Worm (Caenorhabditis elegans): ENCODE measurements around the gene W04E12.2.
A peak's percentile ranks its signal among the peaks of the same experiment; 100 is the strongest.

W04E12.2 gene

DNA sequence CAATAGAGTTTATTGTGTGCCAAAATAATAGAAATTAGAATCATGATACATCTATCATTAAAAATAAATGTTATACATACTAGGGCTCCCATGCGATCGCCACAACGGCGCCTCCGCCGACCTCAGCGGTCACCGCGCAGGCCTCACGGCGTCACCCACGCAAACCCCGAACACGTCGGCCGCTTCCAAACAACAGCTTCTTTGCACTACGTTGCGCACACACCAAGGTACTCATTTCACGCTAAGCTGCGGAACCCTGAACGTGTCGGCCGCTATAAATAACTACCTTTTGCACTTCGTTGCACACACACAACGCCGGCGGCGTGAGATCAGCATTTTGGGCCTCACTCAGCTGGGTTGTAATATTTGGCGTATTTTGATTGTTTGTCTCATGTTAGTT, 18.3 kb upstream of the W04E12.2 start:
- TF ChIP-seq nhr-23 (tag; optimal IDR thresholded peaks at IDR 0.05) (no peak), unc-62 (GFP tag; optimal IDR thresholded peaks at IDR 0.05) (no peak)

- no peak for TF ChIP-seq alr-1 (tag; optimal IDR thresholded peaks at IDR 0.05)
- TF ChIP-seq mdl-1 (tag; optimal IDR thresholded peaks at IDR 0.05), result no peak
- TF ChIP-seq ztf-4 (tag; optimal IDR thresholded peaks at IDR 0.05), result no peak
- TF ChIP-seq unc-62 (GFP tag; optimal IDR thresholded peaks at IDR 0.05), result no peak
- no peak for TF ChIP-seq nhr-25 (tag; optimal IDR thresholded peaks at IDR 0.05)
- no peak for TF ChIP-seq lin-39 (tag; optimal IDR thresholded peaks at IDR 0.05)
- TF ChIP-seq ztf-11 (tag; optimal IDR thresholded peaks at IDR 0.05), result no peak
- no peak for TF ChIP-seq nhr-10 (tag; optimal IDR thresholded peaks at IDR 0.05)
- TF ChIP-seq egl-27 (tag; optimal IDR thresholded peaks at IDR 0.05), result no peak
- TF ChIP-seq nhr-23 (tag; optimal IDR thresholded peaks at IDR 0.05), result no peak
- TF ChIP-seq fos-1 (tag; optimal IDR thresholded peaks at IDR 0.05), result no peak
These were observed 15.3 kb upstream of the W04E12.2 start, which contains the start of gene W04E12.9 for ce11 chrV:19756253-19756652. TSS of gene W04E12.9 (plus strand) at chrV:19756553.

DNA sequence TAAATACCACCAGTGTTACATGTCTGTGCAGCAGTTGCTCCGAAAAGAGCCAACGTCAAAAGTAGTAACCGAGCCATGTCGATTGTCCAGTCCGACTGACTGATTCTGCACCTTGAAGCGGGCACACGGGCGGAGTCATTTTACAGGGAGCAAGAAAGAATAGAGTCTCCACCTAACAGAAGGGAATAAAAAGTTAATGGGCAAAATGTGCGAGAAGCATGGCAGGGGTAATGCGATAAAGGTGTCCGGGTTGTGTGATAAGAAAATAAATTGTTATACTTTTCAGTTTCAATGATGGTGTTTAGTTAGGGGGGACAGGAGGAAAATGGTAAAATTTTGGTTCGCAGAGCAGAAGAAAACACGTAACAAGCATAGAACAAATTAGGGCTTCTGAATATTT, 14.3 kb upstream of the W04E12.2 start, which contains the start of gene clec-50:
clec-50 (minus strand) TSS at position 109 of the 400 bp plus-strand sequence.
- TF ChIP-seq crh-2 (tag; optimal IDR thresholded peaks at IDR 0.05), result peak; percentile 10
- TF ChIP-seq C34F6.9 (tag; optimal IDR thresholded peaks at IDR 0.05), result no peak
- peak; percentile 90 for TF ChIP-seq fos-1 (tag; optimal IDR thresholded peaks at IDR 0.05)
- TF ChIP-seq Y55F3AM.14 (GFP tag; optimal IDR thresholded peaks at IDR 0.05), result no peak
- no peak for TF ChIP-seq nhr-129 (tag; optimal IDR thresholded peaks at IDR 0.05)
- peak; percentile 61 for TF ChIP-seq sma-9 (GFP tag; optimal IDR thresholded peaks at IDR 0.05)
- no peak for TF ChIP-seq sma-9 (tag; optimal IDR thresholded peaks at IDR 0.05)
- no peak for TF ChIP-seq ZK546.5 (tag; optimal IDR thresholded peaks at IDR 0.05)
- peak; percentile 13 for TF ChIP-seq gmeb-1 (tag; optimal IDR thresholded peaks at IDR 0.05)

DNA sequence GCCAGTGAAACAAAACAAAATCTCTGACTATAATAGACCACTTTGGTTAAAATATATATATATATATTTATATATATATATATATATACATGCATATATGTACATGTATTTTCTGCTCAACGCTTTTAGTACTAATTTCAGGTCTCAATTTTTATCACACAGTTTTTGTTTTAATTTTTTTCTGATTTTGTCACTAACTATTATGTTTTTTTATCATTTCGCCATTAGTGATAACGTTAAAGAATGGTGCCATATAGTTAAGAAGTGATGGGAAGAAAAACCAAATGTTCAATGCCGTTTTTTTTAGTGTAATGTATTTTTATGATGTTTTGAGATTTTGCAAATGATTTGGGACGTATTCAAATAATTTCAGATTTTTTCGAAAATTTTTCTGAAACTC, 13.4 kb upstream of the W04E12.2 start:
- TF ChIP-seq nhr-77 (tag; optimal IDR thresholded peaks at IDR 0.05) (no peak), skn-1 (tag; optimal IDR thresholded peaks at IDR 0.05) (no peak), mdl-1 (tag; optimal IDR thresholded peaks at IDR 0.05) (no peak), sem-4 (tag; optimal IDR thresholded peaks at IDR 0.05) (no peak), lin-11 (tag; optimal IDR thresholded peaks at IDR 0.05) (no peak), ztf-1 (GFP tag; conservative IDR thresholded peaks at IDR 0.05) (no peak), peb-1 (tag; optimal IDR thresholded peaks at IDR 0.05) (no peak), aly-2 (tag; optimal IDR thresholded peaks at IDR 0.05) (no peak), nhr-23 (tag; optimal IDR thresholded peaks at IDR 0.05) (no peak), ama-1 (optimal IDR thresholded peaks at IDR 0.05) (no peak), ztf-11 (tag; optimal IDR thresholded peaks at IDR 0.05) (no peak), lsy-2 (tag; optimal IDR thresholded peaks at IDR 0.05) (no peak), lin-13 (GFP tag; optimal IDR thresholded peaks at IDR 0.05) (no peak), R02D3.7 (tag; optimal IDR thresholded peaks at IDR 0.05) (no peak), zag-1 (tag; optimal IDR thresholded peaks at IDR 0.05) (no peak), blmp-1 (tag; optimal IDR thresholded peaks at IDR 0.05; ENCODE audit: insufficient read depth) (no peak), crh-2 (tag; optimal IDR thresholded peaks at IDR 0.05) (no peak), nhr-21 (tag; optimal IDR thresholded peaks at IDR 0.05) (no peak)

- TF ChIP-seq zag-1 (tag; optimal IDR thresholded peaks at IDR 0.05) (no peak), C34F6.9 (tag; optimal IDR thresholded peaks at IDR 0.05) (no peak), lin-11 (tag; optimal IDR thresholded peaks at IDR 0.05) (no peak), blmp-1 (tag; optimal IDR thresholded peaks at IDR 0.05; ENCODE audit: insufficient read depth) (no peak), sma-3 (GFP tag; optimal IDR thresholded peaks at IDR 0.05) (no peak), fos-1 (tag; optimal IDR thresholded peaks at IDR 0.05) (no peak)
These were observed 11.9 kb upstream of the W04E12.2 start for ce11 chrV:19752879-19753278.

DNA sequence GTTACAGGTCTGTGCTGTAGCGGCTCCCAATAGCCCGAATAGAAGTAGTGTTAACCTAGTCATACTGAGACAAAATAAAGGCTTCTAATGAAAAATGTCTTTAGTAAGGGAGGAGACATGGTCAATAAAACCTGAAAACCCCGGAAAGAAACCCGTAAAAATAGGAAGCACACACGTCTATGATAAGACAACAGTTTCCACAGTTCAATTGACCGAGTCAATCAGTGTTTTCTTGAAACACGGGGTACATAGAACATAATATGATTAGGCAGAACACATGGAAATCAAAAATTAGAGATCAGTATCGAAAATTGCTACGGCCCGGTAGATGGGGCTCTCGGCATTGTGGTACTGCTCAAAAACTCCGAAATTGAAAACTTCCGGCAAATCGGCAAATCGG, 10.2 kb upstream of the W04E12.2 start, which contains the start of gene clec-49:
clec-49 (minus strand) TSS at position 103 of the 400 bp plus-strand sequence.
- TF ChIP-seq sma-9 (GFP tag; optimal IDR thresholded peaks at IDR 0.05) (peak; percentile 15), sma-9 (tag; optimal IDR thresholded peaks at IDR 0.05) (no peak), gmeb-1 (tag; optimal IDR thresholded peaks at IDR 0.05) (no peak), nhr-237 (tag; optimal IDR thresholded peaks at IDR 0.05) (no peak), nhr-6 (tag; optimal IDR thresholded peaks at IDR 0.05) (no peak), alr-1 (tag; optimal IDR thresholded peaks at IDR 0.05) (no peak), nhr-23 (tag; optimal IDR thresholded peaks at IDR 0.05) (no peak), skn-1 (tag; optimal IDR thresholded peaks at IDR 0.05) (no peak)
